Worm (Caenorhabditis elegans) whole organism, midembryonic: ENCODE data around the gene F35F10.14.

Experiments used
- T22C8.4 ChIP-seq: fragments of 200-800 bp; sonication (Bioruptor generic); IDR thresholded peaks from 2 replicates; pipeline ENCODE4 v1.3.6; 2022; ENCODE audit warnings: missing genetic modification characterization, missing compliant biosample characterization
- cog-1 ChIP-seq: sonication (generic microtip); optimal IDR thresholded peaks from 2 replicates; lab custom pipeline; 2016; ENCODE audit warnings: missing genetic modification characterization, missing compliant biosample characterization
- flt-1 ChIP-seq: fragments of 200-800 bp; sonication (Bioruptor generic); IDR thresholded peaks from 2 replicates; pipeline ENCODE4 v1.3.6; 2022; ENCODE audit warnings: missing genetic modification characterization, missing compliant biosample characterization
- klf-2 ChIP-seq: fragments of 200-800 bp; sonication (Bioruptor generic); conservative IDR thresholded peaks from 2 replicates; pipeline ENCODE4 v1.3.6; 2022; ENCODE audit warnings: missing genetic modification reagents, missing genetic modification characterization, missing compliant biosample characterization
- med-1 ChIP-seq: sonication (generic microtip); optimal IDR thresholded peaks from 2 replicates; lab custom pipeline; 2017; ENCODE audit warnings: missing genetic modification characterization, mild to moderate bottlenecking, missing compliant biosample characterization, antibody characterized with exemption, missing genetic modification reagents; ENCODE audit not compliant: insufficient read depth
- ref-1 ChIP-seq: fragments of 200-800 bp; sonication (Bioruptor generic); conservative IDR thresholded peaks from 2 replicates; pipeline ENCODE4 v1.3.6; 2022; ENCODE audit warnings: missing genetic modification reagents, missing genetic modification characterization, missing compliant biosample characterization
- tab-1 ChIP-seq: fragments of 200-800 bp; sonication (Bioruptor generic); IDR thresholded peaks from 2 replicates; pipeline ENCODE4 v1.3.6; 2022; ENCODE audit warnings: missing genetic modification characterization, missing compliant biosample characterization
- ztf-23 ChIP-seq: fragments of 200-800 bp; sonication (Bioruptor generic); IDR thresholded peaks from 2 replicates; pipeline ENCODE4 v1.3.6; 2022; ENCODE audit warnings: missing genetic modification reagents, missing genetic modification characterization, missing compliant biosample characterization
- ztf-29 ChIP-seq: fragments of 200-800 bp; sonication (Bioruptor generic); IDR thresholded peaks from 2 replicates; pipeline ENCODE4 v1.3.6; 2022; ENCODE audit warnings: missing genetic modification reagents, missing genetic modification characterization, missing compliant biosample characterization

The F35F10.14 gene

ce11 chrV:3276184-3276583, 43.7 kb downstream of the F35F10.14 start:
- no peak for TF ChIP-seq ztf-29
- no peak for TF ChIP-seq T22C8.4
- TF ChIP-seq flt-1 (GFP tag; lab: Robert Waterston, UW), result no peak
- TF ChIP-seq cog-1 (tag; lab: Kevin White, UChicago), result no peak
- no peak for TF ChIP-seq ref-1 (GFP tag; lab: Robert Waterston, UW)
- TF ChIP-seq ztf-23 (GFP tag; lab: Robert Waterston, UW), result no peak

- TF ChIP-seq cog-1 (tag; lab: Kevin White, UChicago) (no peak), ztf-23 (GFP tag; lab: Robert Waterston, UW) (no peak), ztf-29 (no peak), T22C8.4 (no peak)
Observed at ce11 chrV:3275033-3275432, 44.9 kb downstream of the F35F10.14 start, which contains the start of gene T28A11.3. Gene T28A11.3, plus strand, starts transcription at chrV:3275333.

DNA sequence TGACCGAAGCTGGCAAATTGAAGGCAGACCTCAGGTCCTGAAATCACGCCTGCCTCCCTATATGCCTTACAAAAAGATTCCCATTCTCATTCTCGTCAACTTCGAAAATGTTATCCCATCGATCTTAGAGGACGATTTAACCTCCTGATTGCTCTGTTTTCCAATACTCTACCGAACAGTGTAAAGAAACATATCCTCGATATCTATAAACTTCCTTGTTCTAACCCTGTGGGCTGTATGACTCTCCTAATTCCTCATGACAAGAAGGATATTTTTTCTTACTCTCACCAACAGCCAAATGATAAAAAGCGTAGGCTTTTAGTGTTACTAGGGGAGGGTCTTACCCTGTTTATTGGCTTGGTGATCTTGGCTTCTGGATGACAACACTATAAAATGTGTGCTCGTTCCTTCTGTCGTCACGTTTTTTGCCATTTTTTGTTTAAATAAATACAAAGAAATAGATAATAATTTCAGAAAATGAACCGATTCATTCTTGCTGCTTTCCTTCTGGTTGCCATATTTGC, 46.3 kb downstream of the F35F10.14 start, which contains the start of gene T28A11.4:
Gene T28A11.4, plus strand, starts transcription at position 474 of the 524 bp plus-strand sequence.
- no peak for TF ChIP-seq flt-1 (GFP tag; lab: Robert Waterston, UW)

ce11 chrV:3273156-3273555, 46.7 kb downstream of the F35F10.14 start, which contains the start of gene T28A11.20:
Gene T28A11.20, minus strand, starts transcription at chrV:3273256.
- TF ChIP-seq ref-1 (GFP tag; lab: Robert Waterston, UW) (no peak), ztf-29 (no peak), med-1 (GFP tag; lab: Kevin White, UChicago) (no peak), T22C8.4 (no peak), flt-1 (GFP tag; lab: Robert Waterston, UW) (no peak), klf-2 (GFP tag; lab: Robert Waterston, UW) (no peak), ztf-23 (GFP tag; lab: Robert Waterston, UW) (no peak), cog-1 (tag; lab: Kevin White, UChicago) (no peak), tab-1 (no peak)
